Fruit fly (Drosophila melanogaster) whole organism, embryonic: ENCODE data around the gene mRpS14.
A peak's percentile ranks its signal among the peaks of the same experiment; 100 is the strongest.

Experiments
- Antp ChIP-seq: fragments of 200-800 bp; sonication (Bioruptor generic); optimal IDR thresholded peaks from 3 replicates; lab custom pipeline; 2016; ENCODE audit warnings: missing biosample characterization, missing genetic modification characterization
- CG10267 ChIP-seq: fragments of 200-800 bp; sonication (Bioruptor generic); optimal IDR thresholded peaks from 2 replicates; lab custom pipeline; 2018; ENCODE audit warnings: missing biosample characterization, mild to moderate bottlenecking, missing genetic modification characterization, moderate library complexity
- CG10462 ChIP-seq: fragments of 200-800 bp; sonication (Bioruptor generic); optimal IDR thresholded peaks from 2 replicates; lab custom pipeline; 2016; ENCODE audit warnings: missing biosample characterization, missing genetic modification characterization
- CG12659 ChIP-seq: fragments of 200-800 bp; sonication (Bioruptor generic); optimal IDR thresholded peaks from 3 replicates; lab custom pipeline; 2017; ENCODE audit warnings: mild to moderate bottlenecking, missing biosample characterization, missing genetic modification reagents, missing genetic modification characterization
- CG13424 ChIP-seq: fragments of 200-800 bp; sonication (Bioruptor generic); optimal IDR thresholded peaks from 2 replicates; lab custom pipeline; 2019; ENCODE audit warnings: missing biosample characterization, mild to moderate bottlenecking, missing genetic modification characterization, moderate library complexity
- CG14014 ChIP-seq: fragments of 200-800 bp; sonication (Bioruptor generic); IDR thresholded peaks from 2 replicates; pipeline ENCODE4 v1.3.6; 2022; ENCODE audit warnings: missing biosample characterization, missing genetic modification characterization
- CG14441 ChIP-seq: fragments of 200-800 bp; sonication (Bioruptor generic); IDR thresholded peaks from 2 replicates; pipeline ENCODE4 v1.3.6; 2022; ENCODE audit warnings: missing biosample characterization, missing genetic modification characterization
- CG16863 ChIP-seq: fragments of 200-800 bp; sonication (Bioruptor generic); optimal IDR thresholded peaks from 3 replicates; lab custom pipeline; 2016; ENCODE audit warnings: missing biosample characterization, missing genetic modification characterization
- CG17385 ChIP-seq: fragments of 200-800 bp; sonication (Bioruptor generic); optimal IDR thresholded peaks from 3 replicates; lab custom pipeline; 2018; ENCODE audit warnings: missing biosample characterization, mild to moderate bottlenecking, missing genetic modification characterization
- CG17912 ChIP-seq: fragments of 200-800 bp; sonication (Bioruptor generic); optimal IDR thresholded peaks from 2 replicates; lab custom pipeline; 2018; ENCODE audit warnings: missing biosample characterization, mild to moderate bottlenecking, missing genetic modification characterization
- CG32532 ChIP-seq: fragments of 200-800 bp; sonication (Bioruptor generic); IDR thresholded peaks from 2 replicates; pipeline ENCODE4 v1.3.6; 2022; ENCODE audit warnings: missing biosample characterization, missing genetic modification characterization
- CG3847 ChIP-seq: fragments of 200-800 bp; sonication (Bioruptor generic); IDR thresholded peaks from 2 replicates; pipeline ENCODE4 v1.3.6; 2022; ENCODE audit warnings: missing biosample characterization, missing genetic modification characterization
- CG9437 ChIP-seq: fragments of 200-800 bp; sonication (Bioruptor generic); optimal IDR thresholded peaks from 2 replicates; lab custom pipeline; 2018; ENCODE audit warnings: missing biosample characterization, mild to moderate bottlenecking, missing genetic modification characterization
- Dbx ChIP-seq: fragments of 200-800 bp; sonication (Bioruptor generic); IDR thresholded peaks from 3 replicates; pipeline ENCODE4 v1.3.6; 2022; ENCODE audit warnings: missing biosample characterization, missing genetic modification characterization
- Dip3 ChIP-seq: fragments of 200-800 bp; sonication (Bioruptor generic); optimal IDR thresholded peaks from 3 replicates; lab custom pipeline; 2016; ENCODE audit warnings: missing biosample characterization, missing genetic modification characterization
- Dref ChIP-seq: fragments of 200-800 bp; sonication (Bioruptor generic); IDR thresholded peaks from 2 replicates; pipeline ENCODE4 v1.3.6; 2022; ENCODE audit warnings: missing biosample characterization, missing genetic modification characterization
- E2f2 ChIP-seq: fragments of 200-800 bp; sonication (Bioruptor generic); IDR thresholded peaks from 2 replicates; pipeline ENCODE4 v1.3.6; 2022; ENCODE audit warnings: missing biosample characterization, missing genetic modification characterization
- Fer1 ChIP-seq: fragments of 200-800 bp; sonication (Bioruptor generic); optimal IDR thresholded peaks from 2 replicates; lab custom pipeline; 2017; ENCODE audit warnings: missing biosample characterization, mild to moderate bottlenecking, missing genetic modification characterization
- MBD-R2 ChIP-seq: fragments of 200-800 bp; sonication (Bioruptor generic); IDR thresholded peaks from 2 replicates; pipeline ENCODE4 v1.3.6; 2022; ENCODE audit warnings: missing biosample characterization, missing genetic modification characterization
- MESR4 ChIP-seq: fragments of 200-800 bp; sonication (Bioruptor generic); optimal IDR thresholded peaks from 2 replicates; lab custom pipeline; 2018; ENCODE audit warnings: missing biosample characterization, mild to moderate bottlenecking, missing genetic modification characterization, moderate library complexity
- Med ChIP-seq: fragments of 200-800 bp; sonication (Bioruptor generic); peaks from one replicate; lab custom pipeline; 2016; ENCODE audit warnings: missing biosample characterization, missing genetic modification characterization, mild to moderate bottlenecking, inconsistent platforms, moderate library complexity
- Pdp1 ChIP-seq, 2 experiments: fragments of 200-800 bp; sonication (Bioruptor generic); optimal IDR thresholded peaks; 3 replicates each; lab custom pipeline; 2016; ENCODE audit warnings: missing biosample characterization in 2 of 2, missing genetic modification characterization in 2 of 2, mild to moderate bottlenecking in 1 of 2, moderate library complexity in 1 of 2
- Side ChIP-seq: fragments of 200-800 bp; sonication (Bioruptor generic); optimal IDR thresholded peaks from 2 replicates; lab custom pipeline; 2016; ENCODE audit warnings: missing biosample characterization, missing genetic modification characterization
- Trl ChIP-seq, 3 experiments: fragments of >200 bp in 2 of 3; fragments of 200-800 bp in 1 of 3; sonication (Bioruptor generic) in 1 of 3; optimal IDR thresholded peaks; 2 replicates in 1 of 3; 3 replicates in 2 of 3; lab custom pipeline; 2016 to 2017; ENCODE audit warnings: missing biosample characterization in 1 of 3, missing genetic modification characterization in 1 of 3
- YL-1 ChIP-seq: fragments of 200-800 bp; sonication (Bioruptor generic); optimal IDR thresholded peaks from 3 replicates; lab custom pipeline; 2017; ENCODE audit warnings: missing biosample characterization, mild to moderate bottlenecking, missing genetic modification characterization
- bab2 ChIP-seq: fragments of 200-800 bp; sonication (Bioruptor generic); optimal IDR thresholded peaks from 2 replicates; lab custom pipeline; 2016; ENCODE audit warnings: missing biosample characterization, missing genetic modification characterization
- bbx ChIP-seq: fragments of 200-800 bp; sonication (Bioruptor generic); IDR thresholded peaks from 2 replicates; pipeline ENCODE4 v1.3.6; 2022; ENCODE audit warnings: missing biosample characterization, missing genetic modification characterization; ENCODE audit not compliant: partially characterized antibody
- cato ChIP-seq: fragments of 200-800 bp; sonication (Bioruptor generic); optimal IDR thresholded peaks from 2 replicates; lab custom pipeline; 2016; ENCODE audit warnings: missing biosample characterization, missing genetic modification characterization, borderline replicate concordance
- ci ChIP-seq: fragments of 200-800 bp; sonication (Bioruptor generic); IDR thresholded peaks from 3 replicates; pipeline ENCODE4 v1.3.6; 2022; ENCODE audit warnings: missing biosample characterization, missing genetic modification characterization
- crol ChIP-seq: fragments of 200-800 bp; sonication (Bioruptor generic); IDR thresholded peaks from 2 replicates; pipeline ENCODE4 v1.3.6; 2022; ENCODE audit warnings: missing biosample characterization, missing genetic modification characterization
- cwo ChIP-seq: fragments of 200-800 bp; sonication (Bioruptor generic); optimal IDR thresholded peaks from 3 replicates; lab custom pipeline; 2017; ENCODE audit warnings: missing biosample characterization, missing genetic modification characterization, mild to moderate bottlenecking, moderate library complexity, missing genetic modification reagents
- dm ChIP-seq: fragments of 200-800 bp; sonication (Bioruptor generic); optimal IDR thresholded peaks from 3 replicates; lab custom pipeline; 2016; ENCODE audit warnings: missing biosample characterization, missing genetic modification characterization
- dpn ChIP-seq, 2 experiments: fragments of 200-800 bp; sonication (Bioruptor generic); optimal IDR thresholded peaks; 3 replicates each; lab custom pipeline; 2016; ENCODE audit warnings: missing biosample characterization in 2 of 2, missing genetic modification characterization in 2 of 2
- grau ChIP-seq: fragments of 200-800 bp; optimal IDR thresholded peaks from 3 replicates; lab custom pipeline; 2019; ENCODE audit warnings: missing biosample characterization, mild to moderate bottlenecking, missing genetic modification characterization, moderate library complexity
- her ChIP-seq: fragments of 200-800 bp; sonication (Bioruptor generic); optimal IDR thresholded peaks from 2 replicates; lab custom pipeline; 2016; ENCODE audit warnings: missing biosample characterization, missing genetic modification characterization
- ken ChIP-seq: fragments of 200-800 bp; sonication (Bioruptor generic); IDR thresholded peaks from 3 replicates; pipeline ENCODE4 v1.3.6; 2022; ENCODE audit warnings: missing biosample characterization, missing genetic modification characterization
- lov ChIP-seq, 2 experiments: fragments of 200-800 bp in 1 of 2; fragments of >200 bp in 1 of 2; sonication (Bioruptor generic) in 1 of 2; IDR thresholded peaks in 1 of 2; optimal IDR thresholded peaks in 1 of 2; 2 replicates in 1 of 2; 3 replicates in 1 of 2; pipeline versions ENCODE4 v1.3.6 to Lab custom; 2017 to 2022; ENCODE audit warnings: missing biosample characterization in 1 of 2, missing genetic modification characterization in 1 of 2
- nmo ChIP-seq: fragments of 200-800 bp; sonication (Bioruptor generic); optimal IDR thresholded peaks from 2 replicates; lab custom pipeline; 2018; ENCODE audit warnings: missing biosample characterization, mild to moderate bottlenecking, missing genetic modification characterization, moderate library complexity
- nom ChIP-seq: fragments of 200-800 bp; sonication (Bioruptor generic); optimal IDR thresholded peaks from 2 replicates; lab custom pipeline; 2017; ENCODE audit warnings: missing biosample characterization, missing genetic modification characterization, mild to moderate bottlenecking, moderate library complexity, missing genetic modification reagents
- pan ChIP-seq, 4 experiments: fragments of >200 bp in 3 of 4; fragments of 200-800 bp in 1 of 4; sonication (Bioruptor generic) in 1 of 4; optimal IDR thresholded peaks in 3 of 4; IDR thresholded peaks in 1 of 4; 2 replicates each; pipeline versions ENCODE4 v1.3.6 to Lab custom; 2017 to 2022; ENCODE audit warnings: missing biosample characterization in 2 of 4, missing genetic modification characterization in 2 of 4, mixed read lengths in 1 of 4
- pros ChIP-seq: fragments of 200-800 bp; sonication (Bioruptor generic); optimal IDR thresholded peaks from 3 replicates; lab custom pipeline; 2019; ENCODE audit warnings: missing biosample characterization, mild to moderate bottlenecking, missing genetic modification characterization, moderate library complexity
- pzg ChIP-seq: fragments of 200-800 bp; sonication (Bioruptor generic); optimal IDR thresholded peaks from 3 replicates; lab custom pipeline; 2018; ENCODE audit warnings: missing biosample characterization, mild to moderate bottlenecking, missing genetic modification characterization, moderate library complexity
- ranshi ChIP-seq: fragments of 200-800 bp; sonication (Bioruptor generic); IDR thresholded peaks from 2 replicates; pipeline ENCODE4 v1.3.6; 2022; ENCODE audit warnings: missing biosample characterization, missing genetic modification characterization
- run ChIP-seq: fragments of 200-800 bp; sonication (Bioruptor generic); optimal IDR thresholded peaks from 3 replicates; lab custom pipeline; 2018; ENCODE audit warnings: missing biosample characterization, mild to moderate bottlenecking, missing genetic modification characterization
- slbo ChIP-seq: fragments of 200-800 bp; sonication (Bioruptor generic); IDR thresholded peaks from 2 replicates; pipeline ENCODE4 v1.3.6; 2022; ENCODE audit warnings: missing biosample characterization, missing genetic modification characterization
- sob ChIP-seq: fragments of 200-800 bp; sonication (Bioruptor generic); IDR thresholded peaks from 2 replicates; pipeline ENCODE4 v1.3.6; 2022; ENCODE audit warnings: missing biosample characterization, missing genetic modification characterization
- stwl ChIP-seq: fragments of 200-800 bp; sonication (Bioruptor generic); optimal IDR thresholded peaks from 3 replicates; lab custom pipeline; 2018; ENCODE audit warnings: missing biosample characterization, mild to moderate bottlenecking, missing genetic modification characterization, moderate library complexity
- zen2 ChIP-seq: fragments of 200-800 bp; sonication (Bioruptor generic); IDR thresholded peaks from 3 replicates; pipeline ENCODE4 v1.3.6; 2022; ENCODE audit warnings: missing biosample characterization, missing genetic modification characterization; ENCODE audit not compliant: partially characterized antibody

Gene mRpS14

DNA sequence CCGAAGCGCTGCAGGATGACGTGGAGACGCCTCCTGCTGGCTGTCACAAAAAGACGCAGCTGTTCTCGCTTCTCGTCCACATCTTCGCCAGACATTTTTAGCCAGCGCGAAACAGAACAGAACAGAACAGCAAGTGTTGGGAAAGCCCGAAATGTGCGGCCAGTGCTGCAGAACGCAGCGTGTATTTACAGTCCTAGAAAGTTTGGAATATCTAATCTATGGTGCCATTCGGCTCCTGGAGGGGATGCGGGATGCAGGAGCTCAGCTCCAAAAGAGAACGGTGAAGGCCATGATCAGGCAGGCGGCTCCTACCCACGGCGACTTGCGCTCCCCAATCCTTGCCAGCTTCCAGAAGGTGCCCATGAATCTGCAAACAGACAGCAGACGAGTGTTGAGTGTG lies 14.2 kb upstream of the mRpS14 start, which contains the start of gene CG12204 (continued):
- TF ChIP-seq ci (GFP tag; lab: Robert Waterston, UW) (peak; percentile 60; the same call in 1 of the 3 replicates), pzg (GFP tag; lab: Kevin White, UChicago) (peak; percentile 24), Fer1 (GFP tag; lab: Kevin White, UChicago) (peak; percentile 4), Dip3 (GFP tag; lab: Kevin White, UChicago) (no peak), CG13424 (tag; lab: Kevin White, UChicago) (no peak), ranshi (no peak), CG32532 (GFP tag; lab: Robert Waterston, UW) (peak; percentile 52), CG10462 (GFP tag; lab: Kevin White, UChicago) (no peak), cwo (GFP tag; lab: Kevin White, UChicago) (no peak), MBD-R2 (GFP tag; lab: Robert Waterston, UW) (peak; percentile 57), pan (optimal IDR thresholded peaks at IDR 0.05; lab: Kevin White, UChicago) (no peak), pan (GFP tag; optimal IDR thresholded peaks at IDR 0.05 in 1 of 2, IDR thresholded peaks at IDR 0.05 in 1 of 2) (no peak), run (tag; lab: Kevin White, UChicago) (no peak), stwl (peak; percentile 70), ken (GFP tag; lab: Robert Waterston, UW) (0 out of 3 replicates have a peak, but pooled peaks have one; percentile 41), dpn (GFP tag; optimal IDR thresholded peaks at IDR 0.05; lab: Kevin White, UChicago) (peak in 1 of 2 experiments; percentile 10), MESR4 (peak; percentile 39), crol (no peak), Antp (peak; percentile 28), Side (GFP tag; lab: Kevin White, UChicago) (peak; percentile 27), CG10267 (peak; percentile 81), her (peak; percentile 34), sob (GFP tag; lab: Robert Waterston, UW) (0 out of 2 replicates have a peak, but pooled peaks have one; percentile 39), nmo (GFP tag; lab: Kevin White, UChicago) (no peak), grau (tag; lab: Kevin White, UChicago) (no peak), cato (GFP tag; lab: Kevin White, UChicago) (no peak), CG16863 (GFP tag; lab: Kevin White, UChicago) (peak; percentile 28), zen2 (0 out of 3 replicates have a peak, but pooled peaks have one; percentile 13), bab2 (GFP tag; lab: Kevin White, UChicago) (peak; percentile 15), CG9437 (GFP tag; lab: Kevin White, UChicago) (no peak), CG3847 (peak; percentile 43; the same call in 1 of the 2 replicates), Med (peak; percentile 91), E2f2 (GFP tag; lab: Robert Waterston, UW) (peak; percentile 14; the same call in 1 of the 2 replicates), dm (GFP tag; lab: Kevin White, UChicago) (peak; percentile 13), CG17912 (GFP tag; lab: Kevin White, UChicago) (no peak), CG12659 (GFP tag; lab: Kevin White, UChicago) (peak; percentile 22), Dbx (0 out of 3 replicates have a peak, but pooled peaks have one; percentile 40), Pdp1 (GFP tag; optimal IDR thresholded peaks at IDR 0.05; lab: Kevin White, UChicago) (peak in 1 of 2 experiments; percentile 1), CG17385 (peak; percentile 23), lov (optimal IDR thresholded peaks at IDR 0.05; lab: Kevin White, UChicago) (no peak), lov (GFP tag; IDR thresholded peaks at IDR 0.05; lab: Robert Waterston, UW) (no peak), slbo (GFP tag; lab: Robert Waterston, UW) (0 out of 2 replicates have a peak, but pooled peaks have one; percentile 24), pros (GFP tag; lab: Kevin White, UChicago) (no peak), bbx (GFP tag; lab: Robert Waterston, UW) (peak; percentile 24; the same call in 1 of the 2 replicates), Trl (optimal IDR thresholded peaks at IDR 0.05; lab: Kevin White, UChicago) (no peak), Trl (GFP tag; optimal IDR thresholded peaks at IDR 0.05; lab: Kevin White, UChicago) (peak; percentile 7), CG14014 (GFP tag; lab: Robert Waterston, UW) (peak; percentile 22; the same call in 1 of the 2 replicates), Dref (no peak), nom (GFP tag; lab: Kevin White, UChicago) (peak; percentile 39), YL-1 (peak; percentile 13), CG14441 (GFP tag; lab: Robert Waterston, UW) (no peak)
